Fruit fly (Drosophila melanogaster) whole organism, embryonic: ENCODE data around the gene CG13949.

Experiments used
- BEAF-32 ChIP-seq: fragments of 200-800 bp; sonication (Bioruptor generic); optimal IDR thresholded peaks from 3 replicates; lab custom pipeline; 2017; ENCODE audit warnings: missing biosample characterization, missing genetic modification characterization, mild to moderate bottlenecking, moderate library complexity, missing genetic modification reagents
- Bgb ChIP-seq: fragments of 200-800 bp; sonication (Bioruptor generic); IDR thresholded peaks from 2 replicates; pipeline ENCODE4 v1.3.6; 2022; ENCODE audit warnings: missing biosample characterization, missing genetic modification characterization; ENCODE audit not compliant: partially characterized antibody
- CG10462 ChIP-seq: fragments of 200-800 bp; sonication (Bioruptor generic); optimal IDR thresholded peaks from 2 replicates; lab custom pipeline; 2016; ENCODE audit warnings: missing biosample characterization, missing genetic modification characterization
- CG10979 ChIP-seq: fragments of 200-800 bp; sonication (Bioruptor generic); optimal IDR thresholded peaks from 2 replicates; lab custom pipeline; 2018; ENCODE audit warnings: missing biosample characterization, mild to moderate bottlenecking, missing genetic modification characterization, moderate library complexity
- CG11456 ChIP-seq: fragments of 200-800 bp; sonication (Bioruptor generic); IDR thresholded peaks from 3 replicates; pipeline ENCODE4 v1.3.6; 2022; ENCODE audit warnings: missing biosample characterization, missing genetic modification characterization
- CG12391 ChIP-seq: fragments of 200-800 bp; sonication (Bioruptor generic); optimal IDR thresholded peaks from 3 replicates; lab custom pipeline; 2018; ENCODE audit warnings: missing biosample characterization, mild to moderate bottlenecking, missing genetic modification characterization, moderate library complexity
- CG13296 ChIP-seq: fragments of 200-800 bp; sonication (Bioruptor generic); optimal IDR thresholded peaks from 3 replicates; lab custom pipeline; 2018; ENCODE audit warnings: missing biosample characterization, mild to moderate bottlenecking, missing genetic modification characterization
- CG14050 ChIP-seq: fragments of 200-800 bp; sonication (Bioruptor generic); IDR thresholded peaks from 3 replicates; pipeline ENCODE4 v1.3.6; 2022; ENCODE audit warnings: missing biosample characterization, missing genetic modification characterization
- CG14667 ChIP-seq: fragments of 200-800 bp; sonication (Bioruptor generic); IDR thresholded peaks from 2 replicates; pipeline ENCODE4 v1.3.6; 2022; ENCODE audit warnings: missing biosample characterization, missing genetic modification characterization
- CG15073 ChIP-seq: fragments of 200-800 bp; sonication (Bioruptor generic); optimal IDR thresholded peaks from 2 replicates; lab custom pipeline; 2016; ENCODE audit warnings: missing biosample characterization, missing genetic modification characterization
- CG1602 ChIP-seq: fragments of 200-800 bp; sonication (Bioruptor generic); optimal IDR thresholded peaks from 3 replicates; lab custom pipeline; 2016; ENCODE audit warnings: missing biosample characterization, missing genetic modification characterization
- CG17361 ChIP-seq: fragments of 200-800 bp; sonication (Bioruptor generic); IDR thresholded peaks from 3 replicates; pipeline ENCODE4 v1.3.6; 2022; ENCODE audit warnings: missing biosample characterization, missing genetic modification characterization
- CG31224 ChIP-seq: fragments of 200-800 bp; sonication (Bioruptor generic); IDR thresholded peaks from 2 replicates; pipeline ENCODE4 v1.3.6; 2022; ENCODE audit warnings: missing biosample characterization, missing genetic modification characterization
- CG4854 ChIP-seq: fragments of 200-800 bp; sonication (Bioruptor generic); optimal IDR thresholded peaks from 2 replicates; lab custom pipeline; 2016; ENCODE audit warnings: missing biosample characterization, missing genetic modification characterization, inconsistent platforms
- CG7839 ChIP-seq: fragments of 200-800 bp; sonication (Bioruptor generic); optimal IDR thresholded peaks from 3 replicates; lab custom pipeline; 2018; ENCODE audit warnings: missing biosample characterization, mild to moderate bottlenecking, missing genetic modification characterization, moderate library complexity
- CG7963 ChIP-seq: fragments of 200-800 bp; sonication (Bioruptor generic); IDR thresholded peaks from 3 replicates; pipeline ENCODE4 v1.3.6; 2022; ENCODE audit warnings: missing biosample characterization, missing genetic modification characterization; ENCODE audit not compliant: partially characterized antibody
- CG8290 ChIP-seq, 3 experiments: fragments of 200-800 bp; sonication (Bioruptor generic); optimal IDR thresholded peaks; 2 replicates each; lab custom pipeline; 2016 to 2019; ENCODE audit warnings: missing biosample characterization in 3 of 3, missing genetic modification characterization in 3 of 3, mild to moderate bottlenecking in 2 of 3, moderate library complexity in 1 of 3
- CG8388 ChIP-seq: fragments of 200-800 bp; sonication (Bioruptor generic); optimal IDR thresholded peaks from 2 replicates; lab custom pipeline; 2019; ENCODE audit warnings: missing biosample characterization, mild to moderate bottlenecking, missing genetic modification characterization, moderate library complexity
- CG9727 ChIP-seq: fragments of 200-800 bp; sonication (Bioruptor generic); optimal IDR thresholded peaks from 3 replicates; lab custom pipeline; 2017; ENCODE audit warnings: missing biosample characterization, mild to moderate bottlenecking, missing genetic modification characterization
- CG9817 ChIP-seq: fragments of 200-800 bp; sonication (Bioruptor generic); optimal IDR thresholded peaks from 2 replicates; lab custom pipeline; 2018; ENCODE audit warnings: missing biosample characterization, mild to moderate bottlenecking, missing genetic modification characterization, moderate library complexity
- CG9876 ChIP-seq: fragments of 200-800 bp; sonication (Bioruptor generic); optimal IDR thresholded peaks from 2 replicates; lab custom pipeline; 2016; ENCODE audit warnings: missing biosample characterization, missing genetic modification characterization
- Camta ChIP-seq: fragments of 200-800 bp; sonication (Bioruptor generic); optimal IDR thresholded peaks from 2 replicates; lab custom pipeline; 2016; ENCODE audit warnings: missing biosample characterization, missing genetic modification characterization
- Fer2 ChIP-seq: fragments of 200-800 bp; sonication (Bioruptor generic); optimal IDR thresholded peaks from 2 replicates; lab custom pipeline; 2018; ENCODE audit warnings: missing biosample characterization, mild to moderate bottlenecking, missing genetic modification characterization, moderate library complexity
- Hey ChIP-seq: fragments of 200-800 bp; sonication (Bioruptor generic); optimal IDR thresholded peaks from 3 replicates; lab custom pipeline; 2018; ENCODE audit warnings: missing biosample characterization, mild to moderate bottlenecking, missing genetic modification characterization
- Hmr ChIP-seq: fragments of 200-800 bp; sonication (Bioruptor generic); optimal IDR thresholded peaks from 3 replicates; lab custom pipeline; 2017; ENCODE audit warnings: mild to moderate bottlenecking, missing biosample characterization, missing genetic modification reagents, missing genetic modification characterization
- MESR4 ChIP-seq: fragments of 200-800 bp; sonication (Bioruptor generic); optimal IDR thresholded peaks from 2 replicates; lab custom pipeline; 2018; ENCODE audit warnings: missing biosample characterization, mild to moderate bottlenecking, missing genetic modification characterization, moderate library complexity
- Pdp1 ChIP-seq, 2 experiments: fragments of 200-800 bp; sonication (Bioruptor generic); optimal IDR thresholded peaks; 3 replicates each; lab custom pipeline; 2016; ENCODE audit warnings: missing biosample characterization in 2 of 2, missing genetic modification characterization in 2 of 2, mild to moderate bottlenecking in 1 of 2, moderate library complexity in 1 of 2
- Rfx ChIP-seq: fragments of 200-800 bp; sonication (Bioruptor generic); IDR thresholded peaks from 2 replicates; pipeline ENCODE4 v1.3.6; 2022; ENCODE audit warnings: missing biosample characterization, missing genetic modification characterization
- Rx ChIP-seq: fragments of 200-800 bp; sonication (Bioruptor generic); IDR thresholded peaks from 2 replicates; pipeline ENCODE4 v1.3.6; 2022; ENCODE audit warnings: missing biosample characterization, missing genetic modification characterization
- Taf1 ChIP-seq: fragments of 200-800 bp; sonication (Bioruptor generic); IDR thresholded peaks from 2 replicates; pipeline ENCODE4 v1.3.6; 2022; ENCODE audit warnings: missing biosample characterization, missing genetic modification characterization
- abd-A ChIP-seq: fragments of 200-800 bp; sonication (Bioruptor generic); optimal IDR thresholded peaks from 3 replicates; lab custom pipeline; 2019; ENCODE audit warnings: missing biosample characterization, mild to moderate bottlenecking, missing genetic modification characterization, moderate library complexity
- amos ChIP-seq: fragments of 200-800 bp; sonication (Bioruptor generic); IDR thresholded peaks from 2 replicates; pipeline ENCODE4 v1.3.6; 2022; ENCODE audit warnings: missing biosample characterization, missing genetic modification characterization; ENCODE audit not compliant: partially characterized antibody
- cato ChIP-seq: fragments of 200-800 bp; sonication (Bioruptor generic); optimal IDR thresholded peaks from 2 replicates; lab custom pipeline; 2016; ENCODE audit warnings: missing biosample characterization, missing genetic modification characterization, borderline replicate concordance
- crp ChIP-seq, 2 experiments: fragments of 200-800 bp; sonication (Bioruptor generic); optimal IDR thresholded peaks; 2 replicates in 1 of 2; 3 replicates in 1 of 2; lab custom pipeline; 2017; ENCODE audit warnings: missing biosample characterization in 2 of 2, missing genetic modification characterization in 2 of 2, mild to moderate bottlenecking in 1 of 2, moderate library complexity in 1 of 2
- da ChIP-seq: fragments of 200-800 bp; sonication (Bioruptor generic); optimal IDR thresholded peaks from 2 replicates; lab custom pipeline; 2016; ENCODE audit warnings: missing biosample characterization, missing genetic modification characterization
- dysf ChIP-seq: fragments of 200-800 bp; sonication (Bioruptor generic); IDR thresholded peaks from 3 replicates; pipeline ENCODE4 v1.3.6; 2022; ENCODE audit warnings: missing biosample characterization, missing genetic modification characterization
- eyg ChIP-seq: fragments of 200-800 bp; sonication (Bioruptor generic); optimal IDR thresholded peaks from 3 replicates; lab custom pipeline; 2016; ENCODE audit warnings: missing biosample characterization, missing genetic modification characterization
- gfzf ChIP-seq: fragments of 200-800 bp; sonication (Bioruptor generic); optimal IDR thresholded peaks from 2 replicates; lab custom pipeline; 2016; ENCODE audit warnings: missing biosample characterization, mild to moderate bottlenecking, missing genetic modification characterization, moderate library complexity
- ham ChIP-seq: fragments of 200-800 bp; sonication (Bioruptor generic); IDR thresholded peaks from 2 replicates; pipeline ENCODE4 v1.3.6; 2022; ENCODE audit warnings: missing biosample characterization, missing genetic modification characterization
- jing ChIP-seq: fragments of 200-800 bp; sonication (Bioruptor generic); optimal IDR thresholded peaks from 2 replicates; lab custom pipeline; 2018; ENCODE audit warnings: missing biosample characterization, mild to moderate bottlenecking, missing genetic modification characterization
- kni ChIP-seq: fragments of 200-800 bp; sonication (Bioruptor generic); optimal IDR thresholded peaks from 3 replicates; lab custom pipeline; 2017; ENCODE audit warnings: mild to moderate bottlenecking, missing biosample characterization, missing genetic modification reagents, missing genetic modification characterization
- odd ChIP-seq: fragments of 200-800 bp; sonication (Bioruptor generic); optimal IDR thresholded peaks from 2 replicates; lab custom pipeline; 2017; ENCODE audit warnings: missing biosample characterization, mild to moderate bottlenecking, missing genetic modification characterization
- pho ChIP-seq: fragments of 200-800 bp; sonication (Bioruptor generic); optimal IDR thresholded peaks from 2 replicates; lab custom pipeline; 2016; ENCODE audit warnings: missing biosample characterization, missing genetic modification characterization
- phol ChIP-seq: fragments of 200-800 bp; sonication (Bioruptor generic); optimal IDR thresholded peaks from 3 replicates; lab custom pipeline; 2018; ENCODE audit warnings: missing biosample characterization, mild to moderate bottlenecking, missing genetic modification characterization, moderate library complexity
- rib ChIP-seq: fragments of 200-800 bp; sonication (Bioruptor generic); IDR thresholded peaks from 2 replicates; pipeline ENCODE4 v1.3.6; 2022; ENCODE audit warnings: missing biosample characterization, missing genetic modification characterization
- schlank ChIP-seq: fragments of 200-800 bp; sonication (Bioruptor generic); optimal IDR thresholded peaks from 2 replicates; lab custom pipeline; 2018; ENCODE audit warnings: missing biosample characterization, mild to moderate bottlenecking, missing genetic modification characterization
- shn ChIP-seq: fragments of 200-800 bp; sonication (Bioruptor generic); optimal IDR thresholded peaks from 3 replicates; lab custom pipeline; 2016; ENCODE audit warnings: missing biosample characterization, missing genetic modification characterization
- tll ChIP-seq, 2 experiments: fragments of 200-800 bp in 1 of 2; fragments of >200 bp in 1 of 2; sonication (Bioruptor generic) in 1 of 2; optimal IDR thresholded peaks; 2 replicates each; lab custom pipeline; 2017 to 2019; ENCODE audit warnings: missing biosample characterization in 2 of 2, missing genetic modification characterization in 2 of 2, mild to moderate bottlenecking in 1 of 2, moderate library complexity in 1 of 2
- wdn ChIP-seq: fragments of 200-800 bp; sonication (Bioruptor generic); IDR thresholded peaks from 2 replicates; pipeline ENCODE4 v1.3.6; 2022; ENCODE audit warnings: missing biosample characterization, missing genetic modification characterization

CG13949 gene

dm6 chr2L:892461-892860 is 37.3 kb downstream of the CG13949 start (continued):
- no peak for TF ChIP-seq CG8388 (GFP tag; lab: Kevin White, UChicago)
- TF ChIP-seq CG31224 = no peak
- TF ChIP-seq abd-A (tag; lab: Kevin White, UChicago) = no peak
- 0 out of 3 replicates have a peak, but pooled peaks have one; percentile 9 for TF ChIP-seq dysf (GFP tag; lab: Robert Waterston, UW)
- no peak for TF ChIP-seq crp (GFP tag; optimal IDR thresholded peaks at IDR 0.05; lab: Kevin White, UChicago)
- TF ChIP-seq CG9727 (GFP tag; lab: Kevin White, UChicago) = no peak
- TF ChIP-seq CG8290 (GFP tag; optimal IDR thresholded peaks at IDR 0.05; lab: Kevin White, UChicago) = no peak
- peak in 1 of 2 experiments; percentile 75 for TF ChIP-seq CG8290 (tag; optimal IDR thresholded peaks at IDR 0.05; lab: Kevin White, UChicago)
- TF ChIP-seq CG10462 (GFP tag; lab: Kevin White, UChicago) = no peak
- TF ChIP-seq tll (GFP tag; optimal IDR thresholded peaks at IDR 0.05; lab: Kevin White, UChicago) = no peak
- peak; percentile 48 for TF ChIP-seq CG7839 (tag; lab: Kevin White, UChicago)
- TF ChIP-seq kni (GFP tag; lab: Kevin White, UChicago) = no peak
- no peak for TF ChIP-seq CG7963 (GFP tag; lab: Robert Waterston, UW)
- no peak for TF ChIP-seq shn
- TF ChIP-seq Hmr = peak; percentile 53
- TF ChIP-seq rib (GFP tag; lab: Robert Waterston, UW) = no peak
- TF ChIP-seq odd (GFP tag; lab: Kevin White, UChicago) = no peak
- TF ChIP-seq MESR4 = no peak
- TF ChIP-seq amos (GFP tag; lab: Robert Waterston, UW) = no peak
- no peak for TF ChIP-seq eyg (GFP tag; lab: Kevin White, UChicago)
- TF ChIP-seq Camta (GFP tag; lab: Kevin White, UChicago) = peak; percentile 8
- TF ChIP-seq jing (GFP tag; lab: Kevin White, UChicago) = no peak
- peak; percentile 9 for TF ChIP-seq CG13296 (GFP tag; lab: Kevin White, UChicago)
- TF ChIP-seq phol (tag; lab: Kevin White, UChicago) = peak; percentile 30
- TF ChIP-seq CG14050 (GFP tag; lab: Robert Waterston, UW) = no peak
- no peak for TF ChIP-seq Hey (tag; lab: Kevin White, UChicago)
- TF ChIP-seq CG14667 (GFP tag; lab: Robert Waterston, UW) = no peak
- no peak for TF ChIP-seq CG15073 (GFP tag; lab: Kevin White, UChicago)
- TF ChIP-seq Bgb = no peak
- peak; percentile 15 for TF ChIP-seq CG10979 (tag; lab: Kevin White, UChicago)
- TF ChIP-seq CG17361 (GFP tag; lab: Robert Waterston, UW) = 0 out of 3 replicates have a peak, but pooled peaks have one; percentile 19
- TF ChIP-seq Rx (GFP tag; lab: Robert Waterston, UW) = no peak
- peak; percentile 28; the same call in 1 of the 2 replicates for TF ChIP-seq wdn (GFP tag; lab: Robert Waterston, UW)
- no peak for TF ChIP-seq da
- no peak for TF ChIP-seq BEAF-32 (GFP tag; lab: Kevin White, UChicago)
- no peak for TF ChIP-seq schlank (tag; lab: Kevin White, UChicago)
- peak; percentile 64; the same call in 1 of the 3 replicates for TF ChIP-seq CG11456 (GFP tag; lab: Robert Waterston, UW)
- peak; percentile 53 for TF ChIP-seq Rfx (GFP tag; lab: Robert Waterston, UW)
- TF ChIP-seq CG9817 (tag; lab: Kevin White, UChicago) = peak; percentile 30
- TF ChIP-seq gfzf = no peak
- peak; percentile 29 for TF ChIP-seq CG12391 (tag; lab: Kevin White, UChicago)
- no peak for TF ChIP-seq CG4854 (GFP tag; lab: Kevin White, UChicago)
- no peak for TF ChIP-seq CG9876
- no peak for TF ChIP-seq Taf1 (GFP tag; lab: Robert Waterston, UW)
- no peak for TF ChIP-seq pho (GFP tag; lab: Kevin White, UChicago)
- TF ChIP-seq CG1602 = no peak
- TF ChIP-seq cato = no peak
- TF ChIP-seq Pdp1 (GFP tag; optimal IDR thresholded peaks at IDR 0.05; lab: Kevin White, UChicago) = peak in 1 of 2 experiments; percentile 3
- TF ChIP-seq Fer2 (tag; lab: Kevin White, UChicago) = no peak
- TF ChIP-seq ham (GFP tag; lab: Robert Waterston, UW) = no peak
